Worm (Caenorhabditis elegans): ENCODE data around the gene nphp-2.
A peak's percentile ranks its signal among the peaks of the same experiment; 100 is the strongest.

The nphp-2 gene

DNA sequence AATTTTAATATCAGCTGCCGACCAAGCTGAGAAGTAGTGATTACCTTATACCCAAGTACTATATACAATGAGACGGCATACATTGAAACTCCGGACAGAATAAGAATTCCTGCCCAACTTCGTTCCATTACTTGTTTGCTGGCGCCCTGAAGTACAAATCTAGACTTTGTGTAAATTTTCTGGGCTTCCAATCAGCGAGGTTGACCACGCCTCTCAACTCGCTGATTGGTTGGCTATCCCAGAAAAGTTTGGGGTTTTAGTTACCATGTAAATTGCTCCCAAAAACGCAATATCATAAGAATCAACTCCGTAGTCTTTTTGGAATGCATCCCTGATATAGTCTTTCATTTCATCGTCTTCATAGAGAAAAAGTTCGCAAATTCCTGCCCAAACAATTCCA is 59.7 kb downstream of the nphp-2 start:
- TF ChIP-seq ceh-2 (tag; optimal IDR thresholded peaks at IDR 0.05), result no peak
- TF ChIP-seq nfya-1 (tag; optimal IDR thresholded peaks at IDR 0.05), result peak; percentile 80

Data from whole organism, late embryonic.